Worm (Caenorhabditis elegans): ENCODE data around the gene C16C8.25.

DNA sequence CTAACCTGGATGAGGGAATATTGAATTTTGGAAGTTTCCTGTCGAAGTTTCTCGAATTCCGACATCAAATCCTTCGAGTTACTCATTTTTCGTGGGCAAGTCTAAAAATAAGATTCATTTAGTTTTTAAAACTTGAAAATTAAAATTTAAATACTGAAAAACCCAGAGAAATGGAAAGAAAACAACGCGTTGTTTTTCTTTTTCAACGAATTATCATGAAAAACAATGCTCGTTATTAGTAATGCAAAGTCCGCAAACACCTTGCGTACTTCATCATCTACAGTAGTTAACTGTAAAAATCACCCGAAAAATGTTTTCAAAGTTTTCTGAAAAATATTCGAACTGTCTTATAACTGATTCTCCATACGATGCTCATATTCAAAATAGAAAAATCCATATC, 4.8 kb upstream of the C16C8.25 start, which contains the start of gene C16C8.4:
- TF ChIP-seq tab-1 (GFP tag; IDR thresholded peaks at IDR 0.05): no peak
- TF ChIP-seq ref-1 (GFP tag; conservative IDR thresholded peaks at IDR 0.05): no peak
- TF ChIP-seq med-1 (GFP tag; optimal IDR thresholded peaks at IDR 0.05; ENCODE audit: insufficient read depth): no peak
- TF ChIP-seq flt-1 (GFP tag; IDR thresholded peaks at IDR 0.05): no peak
- TF ChIP-seq klf-2 (GFP tag; conservative IDR thresholded peaks at IDR 0.05): no peak
- TF ChIP-seq ztf-29 (GFP tag; IDR thresholded peaks at IDR 0.05): no peak
- TF ChIP-seq cog-1 (tag; optimal IDR thresholded peaks at IDR 0.05): no peak
- no peak for TF ChIP-seq T22C8.4 (GFP tag; IDR thresholded peaks at IDR 0.05)

Measured in whole organism, midembryonic.